Fruit fly (Drosophila melanogaster): ENCODE data around the gene Ppm1.

The Ppm1 gene

DNA sequence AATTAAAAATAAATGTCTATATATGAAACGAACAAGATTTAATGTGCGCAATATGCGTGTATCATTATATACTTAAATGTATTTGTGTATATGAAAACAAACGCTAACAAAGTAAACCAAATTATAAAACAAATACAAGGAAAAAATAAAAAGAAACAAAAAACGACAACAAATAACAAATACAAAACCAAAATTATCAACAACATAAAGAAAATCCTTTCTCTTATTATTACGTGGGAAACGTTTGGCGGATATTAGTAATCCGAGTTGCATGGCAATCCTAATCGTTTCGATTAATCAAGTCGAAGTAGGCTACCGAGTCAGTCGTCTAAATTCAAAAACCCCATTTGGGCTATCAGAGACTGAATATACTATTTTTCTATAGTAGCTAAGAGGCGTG is at the start of gene Ppm1:
TSS of gene Ppm1 (plus strand) at position 301 of the 400 bp plus-strand sequence.
- TF ChIP-seq CG4318 (GFP tag; optimal IDR thresholded peaks at IDR 0.05) (no peak), svp (GFP tag) (peak; percentile 11)

DNA sequence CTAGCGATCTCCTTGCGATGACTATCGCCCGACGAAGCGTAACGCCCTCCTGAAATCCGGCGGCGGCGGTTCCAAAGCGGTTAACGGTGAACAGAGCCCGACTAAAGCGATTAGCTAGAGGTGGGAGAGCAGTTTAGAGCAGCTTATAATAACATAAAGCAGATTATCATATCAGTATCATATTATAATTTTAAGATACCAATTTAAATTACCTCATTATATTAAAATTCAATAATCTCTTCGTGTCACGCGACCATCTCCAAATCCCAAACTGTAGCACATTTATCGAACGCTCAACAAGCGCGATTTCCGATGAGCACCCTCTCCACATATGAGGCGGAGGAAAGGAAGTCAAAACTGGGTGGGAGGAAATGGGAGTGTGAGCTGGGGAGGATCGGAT is 47.3 kb upstream of the Ppm1 start:
- TF ChIP-seq lz (GFP tag; optimal IDR thresholded peaks at IDR 0.05) (peak; percentile 23), CG4318 (GFP tag; optimal IDR thresholded peaks at IDR 0.05) (no peak), CG11762 (GFP tag; optimal IDR thresholded peaks at IDR 0.05; ENCODE audit: insufficient read depth) (no peak), CG16779 (tag; optimal IDR thresholded peaks at IDR 0.05) (no peak), Gug (GFP tag; IDR thresholded peaks at IDR 0.05) (no peak), eg (GFP tag; IDR thresholded peaks at IDR 0.05) (peak; percentile 68), dac (GFP tag; optimal IDR thresholded peaks at IDR 0.05) (no peak), fd59A (GFP tag; optimal IDR thresholded peaks at IDR 0.05) (no peak), vri (GFP tag; optimal IDR thresholded peaks at IDR 0.05) (no peak), net (GFP tag; optimal IDR thresholded peaks at IDR 0.05) (peak; percentile 12), CG6276 (GFP tag; optimal IDR thresholded peaks at IDR 0.05) (peak; percentile 29), CG15336 (GFP tag; IDR thresholded peaks at IDR 0.05) (peak; percentile 66), Ets21C (GFP tag; optimal IDR thresholded peaks at IDR 0.05) (no peak), pdm3 (GFP tag; optimal IDR thresholded peaks at IDR 0.05) (peak; percentile 31), Smox (GFP tag; optimal IDR thresholded peaks at IDR 0.05) (peak; percentile 6), ss (GFP tag; optimal IDR thresholded peaks at IDR 0.05) (no peak), OdsH (GFP tag; optimal IDR thresholded peaks at IDR 0.05) (peak; percentile 7), CG7368 (GFP tag; optimal IDR thresholded peaks at IDR 0.05) (peak; percentile 2), Lpt (GFP tag; optimal IDR thresholded peaks at IDR 0.05) (no peak), Eip78C (GFP tag) (peak; percentile 72), CG32006 (GFP tag; optimal IDR thresholded peaks at IDR 0.05) (peak; percentile 56), esn (GFP tag; optimal IDR thresholded peaks at IDR 0.05) (peak; percentile 38), CG3919 (GFP tag; optimal IDR thresholded peaks at IDR 0.05) (peak; percentile 1), CG11294 (GFP tag; IDR thresholded peaks at IDR 0.05) (peak; percentile 36; the same call in 1 of the 2 replicates), CG6792 (GFP tag; optimal IDR thresholded peaks at IDR 0.05) (no peak), CG8119 (GFP tag; IDR thresholded peaks at IDR 0.05) (peak; percentile 68; the same call in 2 of the 3 replicates), Met (GFP tag; optimal IDR thresholded peaks at IDR 0.05) (peak; percentile 28), Hr4 (GFP tag; optimal IDR thresholded peaks at IDR 0.05) (peak; percentile 59), Sox102F (GFP tag; optimal IDR thresholded peaks at IDR 0.05) (no peak), CG34406 (GFP tag; optimal IDR thresholded peaks at IDR 0.05) (no peak), acj6 (GFP tag; optimal IDR thresholded peaks at IDR 0.05) (peak; percentile 17), CG6163 (GFP tag; IDR thresholded peaks at IDR 0.05) (0 out of 3 replicates have a peak, but pooled peaks have one; percentile 46), Sox14 (GFP tag; optimal IDR thresholded peaks at IDR 0.05) (no peak)

DNA sequence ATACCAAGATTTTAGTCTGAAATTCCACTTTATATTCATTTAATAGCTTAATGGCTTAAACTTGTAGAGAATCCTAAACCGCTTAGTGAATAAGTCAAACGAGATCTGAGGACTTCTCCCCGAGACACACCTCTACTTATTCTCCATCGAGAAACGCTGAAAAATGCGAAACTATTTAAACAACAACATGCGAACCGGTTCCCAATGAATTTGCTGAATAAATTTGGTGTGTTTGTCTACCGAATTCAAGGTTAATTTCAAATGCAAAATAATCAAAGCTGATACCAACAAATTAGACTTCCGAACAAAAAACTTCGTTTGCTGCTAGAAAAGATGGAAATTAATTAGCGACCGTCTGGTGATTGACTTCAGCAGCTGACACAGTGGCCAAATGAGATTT is 45.0 kb upstream of the Ppm1 start:
- TF ChIP-seq pdm3 (GFP tag; optimal IDR thresholded peaks at IDR 0.05) (no peak), esn (GFP tag; optimal IDR thresholded peaks at IDR 0.05) (no peak), dac (GFP tag; optimal IDR thresholded peaks at IDR 0.05) (no peak), CG10631 (GFP tag; optimal IDR thresholded peaks at IDR 0.05) (no peak), Ets21C (GFP tag; optimal IDR thresholded peaks at IDR 0.05) (no peak), CG6854 (GFP tag; optimal IDR thresholded peaks at IDR 0.05) (no peak), CG15336 (GFP tag; IDR thresholded peaks at IDR 0.05) (no peak), CG8319 (GFP tag; optimal IDR thresholded peaks at IDR 0.05) (no peak), Lpt (GFP tag; optimal IDR thresholded peaks at IDR 0.05) (no peak), fd59A (GFP tag; optimal IDR thresholded peaks at IDR 0.05) (no peak), CG11902 (GFP tag; optimal IDR thresholded peaks at IDR 0.05) (no peak), acj6 (GFP tag; optimal IDR thresholded peaks at IDR 0.05) (no peak), CG6276 (GFP tag; optimal IDR thresholded peaks at IDR 0.05) (no peak), dsx (GFP tag; optimal IDR thresholded peaks at IDR 0.05; ENCODE audit: poor library complexity, severe bottlenecking) (no peak), CG6163 (GFP tag; IDR thresholded peaks at IDR 0.05) (no peak)
